Fruit fly (Drosophila melanogaster) whole organism, embryonic: ENCODE results near the gene Tsc1.

ENCODE experiments used
- CG10366 ChIP-seq: fragments of 200-800 bp; sonication (Bioruptor generic); IDR thresholded peaks from 2 replicates; pipeline ENCODE4 v1.3.6; 2022; ENCODE audit warnings: missing biosample characterization, missing genetic modification characterization
- CG3407 ChIP-seq: fragments of 200-800 bp; sonication (Bioruptor generic); optimal IDR thresholded peaks from 2 replicates; lab custom pipeline; 2018; ENCODE audit warnings: missing biosample characterization, mild to moderate bottlenecking, missing genetic modification characterization
- CG3995 ChIP-seq: fragments of 200-800 bp; sonication (Bioruptor generic); optimal IDR thresholded peaks from 3 replicates; lab custom pipeline; 2016; ENCODE audit warnings: missing biosample characterization, missing genetic modification characterization
- CG4360 ChIP-seq: fragments of 200-800 bp; sonication (Bioruptor generic); IDR thresholded peaks from 2 replicates; pipeline ENCODE4 v1.3.6; 2022; ENCODE audit warnings: missing biosample characterization, missing genetic modification characterization
- HLH4C ChIP-seq: fragments of 200-800 bp; sonication (Bioruptor generic); IDR thresholded peaks from 3 replicates; pipeline ENCODE4 v1.3.6; 2022; ENCODE audit warnings: missing biosample characterization, missing genetic modification characterization; ENCODE audit not compliant: partially characterized antibody
- Hmx ChIP-seq: fragments of 200-800 bp; sonication (Bioruptor generic); optimal IDR thresholded peaks from 2 replicates; lab custom pipeline; 2016; ENCODE audit warnings: missing biosample characterization, missing genetic modification characterization
- Med ChIP-seq: fragments of 200-800 bp; sonication (Bioruptor generic); peaks from one replicate; lab custom pipeline; 2016; ENCODE audit warnings: missing biosample characterization, missing genetic modification characterization, mild to moderate bottlenecking, inconsistent platforms, moderate library complexity
- cwo ChIP-seq: fragments of 200-800 bp; sonication (Bioruptor generic); optimal IDR thresholded peaks from 3 replicates; lab custom pipeline; 2017; ENCODE audit warnings: missing biosample characterization, missing genetic modification characterization, mild to moderate bottlenecking, moderate library complexity, missing genetic modification reagents

- TF ChIP-seq CG3995 (GFP tag; lab: Kevin White, UChicago) (no peak), Med (GFP tag; lab: Kevin White, UChicago) (no peak), CG10366 (GFP tag; lab: Robert Waterston, UW) (no peak), cwo (GFP tag; lab: Kevin White, UChicago) (no peak), CG3407 (GFP tag; lab: Kevin White, UChicago) (no peak), HLH4C (GFP tag; lab: Robert Waterston, UW) (no peak), CG4360 (GFP tag; lab: Robert Waterston, UW) (no peak), Hmx (GFP tag; lab: Kevin White, UChicago) (no peak)
These were observed 9.6 kb downstream of the Tsc1 start for dm6 chr3R:24139646-24140130.
